Fruit fly (Drosophila melanogaster) whole organism: ENCODE measurements around the gene CG9356.

ENCODE experiments used
- CG8478 ChIP-seq: fragments of >200 bp; optimal IDR thresholded peaks from 2 replicates; lab custom pipeline; 2018; ENCODE audit warnings: inconsistent platforms
- psq ChIP-seq: fragments of >200 bp; optimal IDR thresholded peaks from 2 replicates; lab custom pipeline; 2017

DNA sequence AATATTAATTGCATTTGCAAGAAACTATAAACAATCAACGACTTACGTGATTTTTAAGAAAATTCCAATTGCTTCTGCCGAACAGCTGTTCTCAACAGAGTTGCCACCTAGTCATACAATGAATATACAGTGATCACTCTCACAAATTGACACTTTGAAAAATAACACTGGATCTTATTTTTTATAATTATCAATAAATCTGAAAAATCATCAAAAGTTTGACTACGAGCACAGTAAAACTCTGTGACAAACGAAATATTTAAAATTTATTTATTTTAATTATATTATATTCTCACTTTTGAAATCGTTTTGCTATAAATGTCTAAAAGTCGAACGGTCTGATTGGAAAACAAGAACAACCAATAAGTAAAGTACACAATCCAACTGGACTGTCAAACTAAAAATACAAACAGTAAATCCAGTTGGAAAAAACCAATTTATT is 4.1 kb downstream of the CG9356 start, which contains the start of gene CG34117:
- TF ChIP-seq CG8478 (lab: Kevin White, UChicago) (no peak), psq (lab: Kevin White, UChicago) (no peak)
